Fruit fly (Drosophila melanogaster) whole organism, wandering third instar larva: ENCODE results near the gene PH4alphaSG2.

Experiments used
- Rel ChIP-seq, 2 experiments: fragments of 200-800 bp; sonication (Bioruptor generic) in 1 of 2; optimal IDR thresholded peaks; 2 replicates in 1 of 2; 3 replicates in 1 of 2; lab custom pipeline; 2016 to 2019; ENCODE audit warnings: mild to moderate bottlenecking in 2 of 2, missing biosample characterization in 2 of 2, missing genetic modification characterization in 2 of 2, moderate library complexity in 1 of 2
- brk ChIP-seq: fragments of 200-800 bp; sonication (Bioruptor generic); optimal IDR thresholded peaks from 2 replicates; lab custom pipeline; 2016; ENCODE audit warnings: missing biosample characterization, mild to moderate bottlenecking, missing genetic modification characterization
- usp ChIP-seq: fragments of >200 bp; optimal IDR thresholded peaks from 2 replicates; lab custom pipeline; 2017; ENCODE audit warnings: missing biosample characterization, missing genetic modification characterization

- no peak for TF ChIP-seq Rel (GFP tag; optimal IDR thresholded peaks at IDR 0.05; lab: Kevin White, UChicago)
- no peak for TF ChIP-seq Rel (tag; optimal IDR thresholded peaks at IDR 0.05; lab: Kevin White, UChicago)
- no peak for TF ChIP-seq usp (GFP tag; lab: Kevin White, UChicago)
- TF ChIP-seq brk (GFP tag; lab: Kevin White, UChicago), result no peak
Observed at dm6 chr3R:30470690-30471089, 19.2 kb upstream of the PH4alphaSG2 start.
